Fruit fly (Drosophila melanogaster) whole organism, embryonic: ENCODE measurements around the gene Gclc.

ENCODE experiments used
- Ada2b ChIP-seq: fragments of 200-800 bp; sonication (Bioruptor generic); IDR thresholded peaks from 2 replicates; pipeline ENCODE4 v1.3.6; 2022; ENCODE audit warnings: missing biosample characterization, missing genetic modification characterization
- BEAF-32 ChIP-seq: fragments of 200-800 bp; sonication (Bioruptor generic); optimal IDR thresholded peaks from 3 replicates; lab custom pipeline; 2017; ENCODE audit warnings: missing biosample characterization, missing genetic modification characterization, mild to moderate bottlenecking, moderate library complexity, missing genetic modification reagents
- CG10366 ChIP-seq: fragments of 200-800 bp; sonication (Bioruptor generic); IDR thresholded peaks from 2 replicates; pipeline ENCODE4 v1.3.6; 2022; ENCODE audit warnings: missing biosample characterization, missing genetic modification characterization
- CG14441 ChIP-seq: fragments of 200-800 bp; sonication (Bioruptor generic); IDR thresholded peaks from 2 replicates; pipeline ENCODE4 v1.3.6; 2022; ENCODE audit warnings: missing biosample characterization, missing genetic modification characterization
- CG17361 ChIP-seq: fragments of 200-800 bp; sonication (Bioruptor generic); IDR thresholded peaks from 3 replicates; pipeline ENCODE4 v1.3.6; 2022; ENCODE audit warnings: missing biosample characterization, missing genetic modification characterization
- CG17612 ChIP-seq: fragments of 200-800 bp; sonication (Bioruptor generic); IDR thresholded peaks from 2 replicates; pipeline ENCODE4 v1.3.6; 2022; ENCODE audit warnings: missing biosample characterization, missing genetic modification characterization
- CG18262 ChIP-seq: fragments of 200-800 bp; optimal IDR thresholded peaks from 3 replicates; lab custom pipeline; 2019; ENCODE audit warnings: missing biosample characterization, mild to moderate bottlenecking, missing genetic modification characterization, moderate library complexity
- CG30020 ChIP-seq: fragments of 200-800 bp; optimal IDR thresholded peaks from 2 replicates; lab custom pipeline; 2019; ENCODE audit warnings: missing biosample characterization, mild to moderate bottlenecking, missing genetic modification characterization, moderate library complexity
- CG5245 ChIP-seq: fragments of 200-800 bp; sonication (Bioruptor generic); optimal IDR thresholded peaks from 3 replicates; lab custom pipeline; 2016; ENCODE audit warnings: missing biosample characterization, missing genetic modification characterization
- CG8290 ChIP-seq, 3 experiments: fragments of 200-800 bp; sonication (Bioruptor generic); optimal IDR thresholded peaks; 2 replicates each; lab custom pipeline; 2016 to 2019; ENCODE audit warnings: missing biosample characterization in 3 of 3, missing genetic modification characterization in 3 of 3, mild to moderate bottlenecking in 2 of 3, moderate library complexity in 1 of 3
- CG8924 ChIP-seq: fragments of 200-800 bp; optimal IDR thresholded peaks from 3 replicates; lab custom pipeline; 2019; ENCODE audit warnings: missing biosample characterization, mild to moderate bottlenecking, missing genetic modification characterization, moderate library complexity
- CG9437 ChIP-seq: fragments of 200-800 bp; sonication (Bioruptor generic); optimal IDR thresholded peaks from 2 replicates; lab custom pipeline; 2018; ENCODE audit warnings: missing biosample characterization, mild to moderate bottlenecking, missing genetic modification characterization
- CkIIα-i1 ChIP-seq: fragments of 200-800 bp; sonication (Bioruptor generic); IDR thresholded peaks from 2 replicates; pipeline ENCODE4 v1.3.6; 2022; ENCODE audit warnings: missing biosample characterization, missing genetic modification characterization
- HLH4C ChIP-seq: fragments of 200-800 bp; sonication (Bioruptor generic); IDR thresholded peaks from 3 replicates; pipeline ENCODE4 v1.3.6; 2022; ENCODE audit warnings: missing biosample characterization, missing genetic modification characterization; ENCODE audit not compliant: partially characterized antibody
- Hey ChIP-seq: fragments of 200-800 bp; sonication (Bioruptor generic); optimal IDR thresholded peaks from 3 replicates; lab custom pipeline; 2018; ENCODE audit warnings: missing biosample characterization, mild to moderate bottlenecking, missing genetic modification characterization
- HmgZ ChIP-seq: fragments of 200-800 bp; sonication (Bioruptor generic); optimal IDR thresholded peaks from 2 replicates; lab custom pipeline; 2018; ENCODE audit warnings: missing biosample characterization, mild to moderate bottlenecking, missing genetic modification characterization
- Hmx ChIP-seq: fragments of 200-800 bp; sonication (Bioruptor generic); optimal IDR thresholded peaks from 2 replicates; lab custom pipeline; 2016; ENCODE audit warnings: missing biosample characterization, missing genetic modification characterization
- Oli ChIP-seq: fragments of 200-800 bp; sonication (Bioruptor generic); optimal IDR thresholded peaks from 2 replicates; lab custom pipeline; 2018; ENCODE audit warnings: missing biosample characterization, mild to moderate bottlenecking, missing genetic modification characterization, moderate library complexity
- PHDP ChIP-seq: fragments of 200-800 bp; sonication (Bioruptor generic); optimal IDR thresholded peaks from 3 replicates; lab custom pipeline; 2018; ENCODE audit warnings: missing biosample characterization, mild to moderate bottlenecking, missing genetic modification characterization, moderate library complexity
- Ptx1 ChIP-seq: fragments of 200-800 bp; sonication (Bioruptor generic); IDR thresholded peaks from 2 replicates; pipeline ENCODE4 v1.3.6; 2022; ENCODE audit warnings: missing biosample characterization, missing genetic modification characterization
- Sin3A ChIP-seq: fragments of >200 bp; optimal IDR thresholded peaks from 2 replicates; lab custom pipeline; 2018
- Taf1 ChIP-seq: fragments of 200-800 bp; sonication (Bioruptor generic); IDR thresholded peaks from 2 replicates; pipeline ENCODE4 v1.3.6; 2022; ENCODE audit warnings: missing biosample characterization, missing genetic modification characterization
- ato ChIP-seq: fragments of 200-800 bp; sonication (Bioruptor generic); IDR thresholded peaks from 2 replicates; pipeline ENCODE4 v1.3.6; 2022; ENCODE audit warnings: missing biosample characterization, missing genetic modification characterization; ENCODE audit not compliant: partially characterized antibody
- bsh ChIP-seq, 2 experiments: fragments of 200-800 bp; sonication (Bioruptor generic); optimal IDR thresholded peaks; 2 replicates each; lab custom pipeline; 2017 to 2018; ENCODE audit warnings: mild to moderate bottlenecking in 2 of 2, missing biosample characterization in 2 of 2, missing genetic modification characterization in 2 of 2, moderate library complexity in 1 of 2
- chinmo ChIP-seq: fragments of 200-800 bp; sonication (Bioruptor generic); IDR thresholded peaks from 4 replicates; pipeline ENCODE4 v1.3.6; 2022; ENCODE audit warnings: missing biosample characterization, missing genetic modification characterization; ENCODE audit not compliant: partially characterized antibody
- crol ChIP-seq: fragments of 200-800 bp; sonication (Bioruptor generic); IDR thresholded peaks from 2 replicates; pipeline ENCODE4 v1.3.6; 2022; ENCODE audit warnings: missing biosample characterization, missing genetic modification characterization
- fd96Cb ChIP-seq: fragments of 200-800 bp; sonication (Bioruptor generic); optimal IDR thresholded peaks from 2 replicates; lab custom pipeline; 2018; ENCODE audit warnings: missing biosample characterization, mild to moderate bottlenecking, missing genetic modification characterization, moderate library complexity
- gce ChIP-seq: fragments of 200-800 bp; sonication (Bioruptor generic); IDR thresholded peaks from 3 replicates; pipeline ENCODE4 v1.3.6; 2022; ENCODE audit warnings: missing biosample characterization, missing genetic modification characterization
- gem ChIP-seq: fragments of 200-800 bp; sonication (Bioruptor generic); optimal IDR thresholded peaks from 2 replicates; lab custom pipeline; 2019; ENCODE audit warnings: missing biosample characterization, mild to moderate bottlenecking, missing genetic modification characterization, moderate library complexity
- hth ChIP-seq: fragments of >200 bp; optimal IDR thresholded peaks from 2 replicates; lab custom pipeline; 2017; ENCODE audit warnings: inconsistent platforms
- lilli ChIP-seq: fragments of 200-800 bp; sonication (Bioruptor generic); optimal IDR thresholded peaks from 3 replicates; lab custom pipeline; 2016; ENCODE audit warnings: missing biosample characterization, missing genetic modification characterization
- mirr ChIP-seq: fragments of 200-800 bp; sonication (Bioruptor generic); optimal IDR thresholded peaks from 3 replicates; lab custom pipeline; 2018; ENCODE audit warnings: missing biosample characterization, mild to moderate bottlenecking, missing genetic modification characterization
- nerfin-2 ChIP-seq: fragments of 200-800 bp; sonication (Bioruptor generic); IDR thresholded peaks from 2 replicates; pipeline ENCODE4 v1.3.6; 2022; ENCODE audit warnings: missing biosample characterization, missing genetic modification characterization; ENCODE audit not compliant: partially characterized antibody
- nmo ChIP-seq: fragments of 200-800 bp; sonication (Bioruptor generic); optimal IDR thresholded peaks from 2 replicates; lab custom pipeline; 2018; ENCODE audit warnings: missing biosample characterization, mild to moderate bottlenecking, missing genetic modification characterization, moderate library complexity
- pan ChIP-seq, 4 experiments: fragments of >200 bp in 3 of 4; fragments of 200-800 bp in 1 of 4; sonication (Bioruptor generic) in 1 of 4; optimal IDR thresholded peaks in 3 of 4; IDR thresholded peaks in 1 of 4; 2 replicates each; pipeline versions ENCODE4 v1.3.6 to Lab custom; 2017 to 2022; ENCODE audit warnings: missing biosample characterization in 2 of 4, missing genetic modification characterization in 2 of 4, mixed read lengths in 1 of 4
- prd ChIP-seq, 3 experiments: fragments of >200 bp in 2 of 3; fragments of 200-800 bp in 1 of 3; sonication (Bioruptor generic) in 1 of 3; optimal IDR thresholded peaks in 2 of 3; IDR thresholded peaks in 1 of 3; 2 replicates in 2 of 3; 3 replicates in 1 of 3; pipeline versions ENCODE4 v1.3.6 to Lab custom; 2017 to 2022; ENCODE audit warnings: missing biosample characterization in 1 of 3, missing genetic modification characterization in 1 of 3
- rib ChIP-seq: fragments of 200-800 bp; sonication (Bioruptor generic); IDR thresholded peaks from 2 replicates; pipeline ENCODE4 v1.3.6; 2022; ENCODE audit warnings: missing biosample characterization, missing genetic modification characterization
- row ChIP-seq: fragments of 200-800 bp; sonication (Bioruptor generic); IDR thresholded peaks from 3 replicates; pipeline ENCODE4 v1.3.6; 2022; ENCODE audit warnings: missing biosample characterization, missing genetic modification characterization
- salm ChIP-seq: fragments of 200-800 bp; sonication (Bioruptor generic); optimal IDR thresholded peaks from 2 replicates; lab custom pipeline; 2018; ENCODE audit warnings: missing biosample characterization, mild to moderate bottlenecking, missing genetic modification characterization
- sc ChIP-seq, 3 experiments: fragments of >200 bp in 2 of 3; fragments of 200-800 bp in 1 of 3; sonication (Bioruptor generic) in 1 of 3; optimal IDR thresholded peaks; 2 replicates in 2 of 3; 3 replicates in 1 of 3; lab custom pipeline; 2017; ENCODE audit warnings: mild to moderate bottlenecking in 1 of 3, missing biosample characterization in 1 of 3, missing genetic modification characterization in 1 of 3, missing genetic modification reagents in 1 of 3
- scrt ChIP-seq: fragments of 200-800 bp; sonication (Bioruptor generic); optimal IDR thresholded peaks from 2 replicates; lab custom pipeline; 2018; ENCODE audit warnings: missing biosample characterization, mild to moderate bottlenecking, missing genetic modification characterization, moderate library complexity
- sr ChIP-seq: fragments of 200-800 bp; sonication (Bioruptor generic); IDR thresholded peaks from 3 replicates; pipeline ENCODE4 v1.3.6; 2022; ENCODE audit warnings: missing biosample characterization, missing genetic modification characterization
- stwl ChIP-seq: fragments of 200-800 bp; sonication (Bioruptor generic); optimal IDR thresholded peaks from 3 replicates; lab custom pipeline; 2018; ENCODE audit warnings: missing biosample characterization, mild to moderate bottlenecking, missing genetic modification characterization, moderate library complexity
- sug ChIP-seq: fragments of 200-800 bp; optimal IDR thresholded peaks from 2 replicates; lab custom pipeline; 2019; ENCODE audit warnings: missing biosample characterization, mild to moderate bottlenecking, missing genetic modification characterization, moderate library complexity
- tup ChIP-seq: fragments of 200-800 bp; sonication (Bioruptor generic); optimal IDR thresholded peaks from 2 replicates; lab custom pipeline; 2016; ENCODE audit warnings: missing biosample characterization, mild to moderate bottlenecking, missing genetic modification characterization, moderate library complexity
- zf30C ChIP-seq: fragments of 200-800 bp; sonication (Bioruptor generic); optimal IDR thresholded peaks from 3 replicates; lab custom pipeline; 2018; ENCODE audit warnings: missing biosample characterization, mild to moderate bottlenecking, missing genetic modification characterization

Gclc gene

dm6 chrX:8112715-8113114, 3.2 kb downstream of the Gclc start (continued):
- no peak for TF ChIP-seq stwl (tag; lab: Kevin White, UChicago)
- TF ChIP-seq Ptx1 = peak; percentile 46; the same call in 1 of the 2 replicates
- no peak for TF ChIP-seq hth
- TF ChIP-seq CG10366 = peak; percentile 28; the same call in 1 of the 2 replicates
- TF ChIP-seq fd96Cb (tag; lab: Kevin White, UChicago) = no peak
- no peak for TF ChIP-seq CG30020
- TF ChIP-seq CG8290 (GFP tag; optimal IDR thresholded peaks at IDR 0.05; lab: Kevin White, UChicago) = no peak
- TF ChIP-seq CG8290 (tag; optimal IDR thresholded peaks at IDR 0.05; lab: Kevin White, UChicago) = peak in 1 of 2 experiments; percentile 5
- TF ChIP-seq gce = no peak
- no peak for TF ChIP-seq bsh (GFP tag; optimal IDR thresholded peaks at IDR 0.05; lab: Kevin White, UChicago)
- no peak for TF ChIP-seq Hey (tag; lab: Kevin White, UChicago)
- TF ChIP-seq nmo = peak; percentile 4
- peak; percentile 41 for TF ChIP-seq CG14441 (GFP tag; lab: Robert Waterston, UW)
- TF ChIP-seq Oli (tag; lab: Kevin White, UChicago) = peak; percentile 25
- TF ChIP-seq scrt = no peak
- peak; percentile 51 for TF ChIP-seq lilli (GFP tag; lab: Kevin White, UChicago)
- no peak for TF ChIP-seq mirr (GFP tag; lab: Kevin White, UChicago)
- TF ChIP-seq nerfin-2 = no peak
- TF ChIP-seq Sin3A = no peak
- TF ChIP-seq sc (optimal IDR thresholded peaks at IDR 0.05; lab: Kevin White, UChicago) = no peak
- TF ChIP-seq sc (GFP tag; optimal IDR thresholded peaks at IDR 0.05; lab: Kevin White, UChicago) = no peak
- TF ChIP-seq Ada2b (GFP tag; lab: Robert Waterston, UW) = peak; percentile 16; the same call in 1 of the 2 replicates
- TF ChIP-seq HLH4C (GFP tag; lab: Robert Waterston, UW) = no peak
- no peak for TF ChIP-seq ato (GFP tag; lab: Robert Waterston, UW)
- TF ChIP-seq CG17361 = no peak
- peak; percentile 29 for TF ChIP-seq PHDP (tag; lab: Kevin White, UChicago)
- no peak for TF ChIP-seq CG8924
- no peak for TF ChIP-seq BEAF-32
- TF ChIP-seq CkIIα-i1 (GFP tag; lab: Robert Waterston, UW) = no peak
- TF ChIP-seq Taf1 (GFP tag; lab: Robert Waterston, UW) = 0 out of 2 replicates have a peak, but pooled peaks have one; percentile 25
- TF ChIP-seq row = peak; percentile 66
- TF ChIP-seq Hmx (GFP tag; lab: Kevin White, UChicago) = no peak
- TF ChIP-seq zf30C (GFP tag; lab: Kevin White, UChicago) = no peak

DNA sequence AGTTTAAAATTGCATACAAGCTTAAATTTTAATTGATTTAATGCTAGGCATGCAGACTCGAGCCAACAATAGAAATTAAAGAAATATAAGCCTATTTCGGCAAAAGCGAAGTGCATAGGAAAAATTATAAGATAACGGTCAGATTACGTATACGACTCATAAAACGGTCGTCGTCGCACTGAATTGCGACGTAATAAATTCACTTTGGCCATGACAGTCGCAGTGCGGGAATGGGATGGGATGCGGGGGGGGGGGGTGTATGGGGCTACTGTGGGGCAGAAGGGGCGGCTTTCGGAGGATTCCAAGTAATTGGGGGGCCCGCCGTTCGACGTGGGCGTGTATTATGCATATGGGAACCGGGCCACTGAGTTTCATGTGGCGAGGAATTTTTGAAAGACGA, 5.0 kb downstream of the Gclc start:
- TF ChIP-seq sr (GFP tag; lab: Robert Waterston, UW) (peak; percentile 15; the same call in 1 of the 3 replicates), CG5245 (GFP tag; lab: Kevin White, UChicago) (no peak), HmgZ (tag; lab: Kevin White, UChicago) (no peak), gem (tag; lab: Kevin White, UChicago) (no peak), crol (GFP tag; lab: Robert Waterston, UW) (peak; percentile 88), tup (GFP tag; lab: Kevin White, UChicago) (no peak), sug (tag; lab: Kevin White, UChicago) (peak; percentile 26), CG17612 (GFP tag; lab: Robert Waterston, UW) (no peak), CG18262 (tag; lab: Kevin White, UChicago) (no peak), pan (optimal IDR thresholded peaks at IDR 0.05; lab: Kevin White, UChicago) (no peak), pan (GFP tag; optimal IDR thresholded peaks at IDR 0.05 in 1 of 2, IDR thresholded peaks at IDR 0.05 in 1 of 2) (peak in 1 of 2 experiments; percentile 14), rib (GFP tag; lab: Robert Waterston, UW) (no peak), prd (optimal IDR thresholded peaks at IDR 0.05; lab: Kevin White, UChicago) (no peak), prd (GFP tag; IDR thresholded peaks at IDR 0.05; lab: Robert Waterston, UW) (no peak), chinmo (GFP tag; lab: Robert Waterston, UW) (peak; percentile 90; the same call in 2 of the 4 replicates), CG9437 (GFP tag; lab: Kevin White, UChicago) (no peak), salm (tag; lab: Kevin White, UChicago) (no peak)
